Fruit fly (Drosophila melanogaster) whole organism, embryonic: ENCODE results near the gene CG17121.

Source experiments
- Antp ChIP-seq: fragments of 200-800 bp; sonication (Bioruptor generic); optimal IDR thresholded peaks from 3 replicates; lab custom pipeline; 2016; ENCODE audit warnings: missing biosample characterization, missing genetic modification characterization
- Blimp-1 ChIP-seq: fragments of 200-800 bp; sonication (Bioruptor generic); optimal IDR thresholded peaks from 3 replicates; lab custom pipeline; 2018; ENCODE audit warnings: missing biosample characterization, missing genetic modification characterization, mild to moderate bottlenecking, moderate library complexity, missing genetic modification reagents
- BtbVII ChIP-seq: fragments of 200-800 bp; sonication (Bioruptor generic); optimal IDR thresholded peaks from 3 replicates; lab custom pipeline; 2017; ENCODE audit warnings: missing biosample characterization, mild to moderate bottlenecking, missing genetic modification characterization
- C15 ChIP-seq: fragments of 200-800 bp; sonication (Bioruptor generic); IDR thresholded peaks from 3 replicates; pipeline ENCODE4 v1.3.6; 2022; ENCODE audit warnings: missing biosample characterization, missing genetic modification characterization
- CG12659 ChIP-seq: fragments of 200-800 bp; sonication (Bioruptor generic); optimal IDR thresholded peaks from 3 replicates; lab custom pipeline; 2017; ENCODE audit warnings: mild to moderate bottlenecking, missing biosample characterization, missing genetic modification reagents, missing genetic modification characterization
- CG12769 ChIP-seq: fragments of 200-800 bp; sonication (Bioruptor generic); optimal IDR thresholded peaks from 2 replicates; lab custom pipeline; 2019; ENCODE audit warnings: missing biosample characterization, mild to moderate bottlenecking, missing genetic modification characterization, moderate library complexity
- CG13296 ChIP-seq: fragments of 200-800 bp; sonication (Bioruptor generic); optimal IDR thresholded peaks from 3 replicates; lab custom pipeline; 2018; ENCODE audit warnings: missing biosample characterization, mild to moderate bottlenecking, missing genetic modification characterization
- CG13424 ChIP-seq: fragments of 200-800 bp; sonication (Bioruptor generic); optimal IDR thresholded peaks from 2 replicates; lab custom pipeline; 2019; ENCODE audit warnings: missing biosample characterization, mild to moderate bottlenecking, missing genetic modification characterization, moderate library complexity
- CG14050 ChIP-seq: fragments of 200-800 bp; sonication (Bioruptor generic); IDR thresholded peaks from 3 replicates; pipeline ENCODE4 v1.3.6; 2022; ENCODE audit warnings: missing biosample characterization, missing genetic modification characterization
- CG14667 ChIP-seq: fragments of 200-800 bp; sonication (Bioruptor generic); IDR thresholded peaks from 2 replicates; pipeline ENCODE4 v1.3.6; 2022; ENCODE audit warnings: missing biosample characterization, missing genetic modification characterization
- CG14965 ChIP-seq: fragments of 200-800 bp; sonication (Bioruptor generic); optimal IDR thresholded peaks from 2 replicates; lab custom pipeline; 2016; ENCODE audit warnings: missing biosample characterization, missing genetic modification characterization, borderline replicate concordance
- CG15514 ChIP-seq: fragments of 200-800 bp; sonication (Bioruptor generic); optimal IDR thresholded peaks from 3 replicates; lab custom pipeline; 2017; ENCODE audit warnings: missing biosample characterization, missing genetic modification characterization, mild to moderate bottlenecking, moderate library complexity, missing genetic modification reagents
- CG2889 ChIP-seq: fragments of 200-800 bp; sonication (Bioruptor generic); IDR thresholded peaks from 3 replicates; pipeline ENCODE4 v1.3.6; 2022; ENCODE audit warnings: missing biosample characterization, missing genetic modification characterization
- CG7987 ChIP-seq: fragments of 200-800 bp; sonication (Bioruptor generic); optimal IDR thresholded peaks from 2 replicates; lab custom pipeline; 2018; ENCODE audit warnings: missing biosample characterization, mild to moderate bottlenecking, missing genetic modification characterization, moderate library complexity
- CG9215 ChIP-seq: fragments of 200-800 bp; sonication (Bioruptor generic); IDR thresholded peaks from 2 replicates; pipeline ENCODE4 v1.3.6; 2022; ENCODE audit warnings: missing biosample characterization, missing genetic modification characterization
- CG9817 ChIP-seq: fragments of 200-800 bp; sonication (Bioruptor generic); optimal IDR thresholded peaks from 2 replicates; lab custom pipeline; 2018; ENCODE audit warnings: missing biosample characterization, mild to moderate bottlenecking, missing genetic modification characterization, moderate library complexity
- CHES-1-like ChIP-seq: fragments of 200-800 bp; sonication (Bioruptor generic); optimal IDR thresholded peaks from 2 replicates; lab custom pipeline; 2016; ENCODE audit warnings: missing biosample characterization, missing genetic modification characterization
- Camta ChIP-seq: fragments of 200-800 bp; sonication (Bioruptor generic); optimal IDR thresholded peaks from 2 replicates; lab custom pipeline; 2016; ENCODE audit warnings: missing biosample characterization, missing genetic modification characterization
- CrebB ChIP-seq: fragments of 200-800 bp; sonication (Bioruptor generic); optimal IDR thresholded peaks from 3 replicates; lab custom pipeline; 2018; ENCODE audit warnings: missing biosample characterization, mild to moderate bottlenecking, missing genetic modification characterization
- Dbx ChIP-seq: fragments of 200-800 bp; sonication (Bioruptor generic); IDR thresholded peaks from 3 replicates; pipeline ENCODE4 v1.3.6; 2022; ENCODE audit warnings: missing biosample characterization, missing genetic modification characterization
- H2.0 ChIP-seq: fragments of 200-800 bp; sonication (Bioruptor generic); IDR thresholded peaks from 2 replicates; pipeline ENCODE4 v1.3.6; 2022; ENCODE audit warnings: missing biosample characterization, missing genetic modification characterization
- HHEX ChIP-seq: fragments of 200-800 bp; sonication (Bioruptor generic); optimal IDR thresholded peaks from 3 replicates; lab custom pipeline; 2017; ENCODE audit warnings: missing biosample characterization, mild to moderate bottlenecking, missing genetic modification characterization, missing genetic modification reagents
- HmgZ ChIP-seq: fragments of 200-800 bp; sonication (Bioruptor generic); optimal IDR thresholded peaks from 2 replicates; lab custom pipeline; 2018; ENCODE audit warnings: missing biosample characterization, mild to moderate bottlenecking, missing genetic modification characterization
- Hr3 ChIP-seq: fragments of 200-800 bp; sonication (Bioruptor generic); optimal IDR thresholded peaks from 3 replicates; lab custom pipeline; 2016; ENCODE audit warnings: missing biosample characterization, missing genetic modification characterization
- Hr78 ChIP-seq, 2 experiments: fragments of 200-800 bp in 1 of 2; fragments of >200 bp in 1 of 2; sonication (Bioruptor generic) in 1 of 2; optimal IDR thresholded peaks; 2 replicates each; lab custom pipeline; 2017 to 2019; ENCODE audit warnings: missing biosample characterization in 2 of 2, missing genetic modification characterization in 2 of 2, mild to moderate bottlenecking in 1 of 2, moderate library complexity in 1 of 2
- Lpt ChIP-seq: fragments of >200 bp; optimal IDR thresholded peaks from 2 replicates; lab custom pipeline; 2018; ENCODE audit warnings: missing biosample characterization, missing genetic modification characterization
- Optix ChIP-seq: fragments of 200-800 bp; sonication (Bioruptor generic); IDR thresholded peaks from 3 replicates; pipeline ENCODE4 v1.3.6; 2022; ENCODE audit warnings: missing biosample characterization, missing genetic modification characterization
- Side ChIP-seq: fragments of 200-800 bp; sonication (Bioruptor generic); optimal IDR thresholded peaks from 2 replicates; lab custom pipeline; 2016; ENCODE audit warnings: missing biosample characterization, missing genetic modification characterization
- Sin3A ChIP-seq: fragments of >200 bp; optimal IDR thresholded peaks from 2 replicates; lab custom pipeline; 2018
- Tbp ChIP-seq: fragments of >200 bp; optimal IDR thresholded peaks from 2 replicates; lab custom pipeline; 2018; ENCODE audit warnings: missing biosample characterization, missing genetic modification characterization
- YL-1 ChIP-seq: fragments of 200-800 bp; sonication (Bioruptor generic); optimal IDR thresholded peaks from 3 replicates; lab custom pipeline; 2017; ENCODE audit warnings: missing biosample characterization, mild to moderate bottlenecking, missing genetic modification characterization
- ase ChIP-seq: fragments of 200-800 bp; sonication (Bioruptor generic); IDR thresholded peaks from 3 replicates; pipeline ENCODE4 v1.3.6; 2022; ENCODE audit warnings: missing biosample characterization, missing genetic modification characterization
- br ChIP-seq: fragments of >200 bp; optimal IDR thresholded peaks from 2 replicates; lab custom pipeline; 2017
- dmrt11E ChIP-seq: fragments of 200-800 bp; sonication (Bioruptor generic); optimal IDR thresholded peaks from 3 replicates; lab custom pipeline; 2018; ENCODE audit warnings: missing biosample characterization, mild to moderate bottlenecking, missing genetic modification characterization, moderate library complexity
- esg ChIP-seq: fragments of 200-800 bp; sonication (Bioruptor generic); conservative IDR thresholded peaks from 2 replicates; pipeline ENCODE4 v1.3.6; 2022; ENCODE audit warnings: missing biosample characterization, missing genetic modification characterization
- ewg ChIP-seq: fragments of 200-800 bp; sonication (Bioruptor generic); optimal IDR thresholded peaks from 3 replicates; lab custom pipeline; 2017; ENCODE audit warnings: mild to moderate bottlenecking, missing biosample characterization, missing genetic modification reagents, missing genetic modification characterization
- hth ChIP-seq: fragments of >200 bp; optimal IDR thresholded peaks from 2 replicates; lab custom pipeline; 2017; ENCODE audit warnings: inconsistent platforms
- luna ChIP-seq: fragments of 200-800 bp; sonication (Bioruptor generic); optimal IDR thresholded peaks from 2 replicates; lab custom pipeline; 2016; ENCODE audit warnings: missing biosample characterization, missing genetic modification characterization
- otp ChIP-seq: fragments of 200-800 bp; sonication (Bioruptor generic); IDR thresholded peaks from 3 replicates; pipeline ENCODE4, ENCODE4 v1.3.6; 2022; ENCODE audit warnings: missing biosample characterization, missing genetic modification characterization
- pros ChIP-seq: fragments of 200-800 bp; sonication (Bioruptor generic); optimal IDR thresholded peaks from 3 replicates; lab custom pipeline; 2019; ENCODE audit warnings: missing biosample characterization, mild to moderate bottlenecking, missing genetic modification characterization, moderate library complexity
- pzg ChIP-seq: fragments of 200-800 bp; sonication (Bioruptor generic); optimal IDR thresholded peaks from 3 replicates; lab custom pipeline; 2018; ENCODE audit warnings: missing biosample characterization, mild to moderate bottlenecking, missing genetic modification characterization, moderate library complexity
- row ChIP-seq: fragments of 200-800 bp; sonication (Bioruptor generic); IDR thresholded peaks from 3 replicates; pipeline ENCODE4 v1.3.6; 2022; ENCODE audit warnings: missing biosample characterization, missing genetic modification characterization
- seq ChIP-seq: fragments of 200-800 bp; sonication (Bioruptor generic); IDR thresholded peaks from 2 replicates; pipeline ENCODE4 v1.3.6; 2022; ENCODE audit warnings: missing biosample characterization, missing genetic modification characterization
- sima ChIP-seq: fragments of 200-800 bp; sonication (Bioruptor generic); optimal IDR thresholded peaks from 2 replicates; lab custom pipeline; 2016; ENCODE audit warnings: missing biosample characterization, missing genetic modification characterization
- slbo ChIP-seq: fragments of 200-800 bp; sonication (Bioruptor generic); IDR thresholded peaks from 2 replicates; pipeline ENCODE4 v1.3.6; 2022; ENCODE audit warnings: missing biosample characterization, missing genetic modification characterization
- slp2 ChIP-seq: fragments of 200-800 bp; sonication (Bioruptor generic); optimal IDR thresholded peaks from 2 replicates; lab custom pipeline; 2016; ENCODE audit warnings: missing biosample characterization, missing genetic modification characterization
- so ChIP-seq: fragments of 200-800 bp; sonication (Bioruptor generic); IDR thresholded peaks from 3 replicates; pipeline ENCODE4 v1.3.6; 2022; ENCODE audit warnings: missing biosample characterization, missing genetic modification characterization
- sqz ChIP-seq: fragments of 200-800 bp; sonication (Bioruptor generic); optimal IDR thresholded peaks from 3 replicates; lab custom pipeline; 2018; ENCODE audit warnings: missing biosample characterization, mild to moderate bottlenecking, missing genetic modification characterization
- unpg ChIP-seq: fragments of 200-800 bp; sonication (Bioruptor generic); optimal IDR thresholded peaks from 3 replicates; lab custom pipeline; 2018; ENCODE audit warnings: missing biosample characterization, mild to moderate bottlenecking, missing genetic modification characterization, moderate library complexity
- wor ChIP-seq: fragments of 200-800 bp; sonication (Bioruptor generic); IDR thresholded peaks from 2 replicates; pipeline ENCODE4 v1.3.6; 2022; ENCODE audit warnings: missing biosample characterization, missing genetic modification characterization
- zen ChIP-seq: fragments of 200-800 bp; sonication (Bioruptor generic); optimal IDR thresholded peaks from 3 replicates; lab custom pipeline; 2018; ENCODE audit warnings: missing biosample characterization, mild to moderate bottlenecking, missing genetic modification characterization, moderate library complexity
- zf30C ChIP-seq: fragments of 200-800 bp; sonication (Bioruptor generic); optimal IDR thresholded peaks from 3 replicates; lab custom pipeline; 2018; ENCODE audit warnings: missing biosample characterization, mild to moderate bottlenecking, missing genetic modification characterization
- zfh2 ChIP-seq: fragments of 200-800 bp; sonication (Bioruptor generic); optimal IDR thresholded peaks from 2 replicates; lab custom pipeline; 2016; ENCODE audit warnings: missing biosample characterization, missing genetic modification characterization

CG17121 gene

dm6 chr3R:23061209-23061608 is 13.2 kb upstream of the CG17121 start, which contains the start of the genes sav and Ublcp1 (continued):
- no peak for TF ChIP-seq CG12769 (tag; lab: Kevin White, UChicago)
- peak; percentile 33 for TF ChIP-seq pzg (GFP tag; lab: Kevin White, UChicago)
- no peak for TF ChIP-seq CrebB (tag; lab: Kevin White, UChicago)
- no peak for TF ChIP-seq Dbx (GFP tag; lab: Robert Waterston, UW)
- TF ChIP-seq BtbVII: no peak
- TF ChIP-seq CG2889: no peak
- no peak for TF ChIP-seq ewg
- TF ChIP-seq CG9817: no peak
- no peak for TF ChIP-seq Lpt (GFP tag; lab: Kevin White, UChicago)
- peak; percentile 88 for TF ChIP-seq YL-1 (GFP tag; lab: Kevin White, UChicago)
- peak; percentile 11; the same call in 1 of the 2 replicates for TF ChIP-seq slbo (GFP tag; lab: Robert Waterston, UW)
- TF ChIP-seq so (GFP tag; lab: Robert Waterston, UW): no peak
- no peak for TF ChIP-seq wor (GFP tag; lab: Robert Waterston, UW)
- no peak for TF ChIP-seq CG14667 (GFP tag; lab: Robert Waterston, UW)
- no peak for TF ChIP-seq CG9215
- TF ChIP-seq row (GFP tag; lab: Robert Waterston, UW): peak; percentile 67
- TF ChIP-seq zf30C (GFP tag; lab: Kevin White, UChicago): no peak
- peak; percentile 32 for TF ChIP-seq dmrt11E (tag; lab: Kevin White, UChicago)
- no peak for TF ChIP-seq sqz (GFP tag; lab: Kevin White, UChicago)
- no peak for TF ChIP-seq luna (GFP tag; lab: Kevin White, UChicago)
- TF ChIP-seq pros (GFP tag; lab: Kevin White, UChicago): no peak
- no peak for TF ChIP-seq CG13424 (tag; lab: Kevin White, UChicago)
- no peak for TF ChIP-seq seq (GFP tag; lab: Robert Waterston, UW)
- no peak for TF ChIP-seq Camta (GFP tag; lab: Kevin White, UChicago)
- no peak for TF ChIP-seq hth (lab: Kevin White, UChicago)
- TF ChIP-seq C15 (GFP tag; lab: Robert Waterston, UW): no peak
- TF ChIP-seq Antp (GFP tag; lab: Kevin White, UChicago): no peak
- no peak for TF ChIP-seq br (lab: Kevin White, UChicago)
- no peak for TF ChIP-seq CG14050 (GFP tag; lab: Robert Waterston, UW)
- no peak for TF ChIP-seq ase (GFP tag; lab: Robert Waterston, UW)
- no peak for TF ChIP-seq Tbp (GFP tag; lab: Kevin White, UChicago)
- TF ChIP-seq Blimp-1 (GFP tag; lab: Kevin White, UChicago): no peak
- no peak for TF ChIP-seq zfh2 (GFP tag; lab: Kevin White, UChicago)
- TF ChIP-seq CHES-1-like: no peak
- TF ChIP-seq unpg (GFP tag; lab: Kevin White, UChicago): peak; percentile 36
- no peak for TF ChIP-seq Hr78 (GFP tag; optimal IDR thresholded peaks at IDR 0.05; lab: Kevin White, UChicago)
- no peak for TF ChIP-seq Side (GFP tag; lab: Kevin White, UChicago)
- peak; percentile 46 for TF ChIP-seq CG15514 (GFP tag; lab: Kevin White, UChicago)
- TF ChIP-seq CG14965: no peak
- TF ChIP-seq CG7987 (GFP tag; lab: Kevin White, UChicago): no peak
- TF ChIP-seq slp2: no peak
- TF ChIP-seq otp (GFP tag; lab: Robert Waterston, UW): no peak
- peak; percentile 27 for TF ChIP-seq Hr3 (GFP tag; lab: Kevin White, UChicago)
- TF ChIP-seq zen (tag; lab: Kevin White, UChicago): peak; percentile 44
- no peak for TF ChIP-seq H2.0 (GFP tag; lab: Robert Waterston, UW)
- no peak for TF ChIP-seq Optix (GFP tag; lab: Robert Waterston, UW)
- TF ChIP-seq HHEX: no peak
- TF ChIP-seq sima (GFP tag; lab: Kevin White, UChicago): no peak
- peak; percentile 1 for TF ChIP-seq Sin3A (lab: Kevin White, UChicago)
- no peak for TF ChIP-seq CG13296 (GFP tag; lab: Kevin White, UChicago)
- TF ChIP-seq HmgZ (tag; lab: Kevin White, UChicago): peak; percentile 11
- peak; percentile 65 for TF ChIP-seq CG12659 (GFP tag; lab: Kevin White, UChicago)
- 0 out of 2 replicates have a peak, but pooled peaks have one; percentile 21 for TF ChIP-seq esg (GFP tag; lab: Robert Waterston, UW)
